Worm (Caenorhabditis elegans) whole organism, midembryonic: ENCODE data around the gene T13C5.2.

Experiments
- T22C8.4 ChIP-seq: fragments of 200-800 bp; sonication (Bioruptor generic); IDR thresholded peaks from 2 replicates; pipeline ENCODE4 v1.3.6; 2022; ENCODE audit warnings: missing genetic modification characterization, missing compliant biosample characterization
- cog-1 ChIP-seq: sonication (generic microtip); optimal IDR thresholded peaks from 2 replicates; lab custom pipeline; 2016; ENCODE audit warnings: missing genetic modification characterization, missing compliant biosample characterization
- flt-1 ChIP-seq: fragments of 200-800 bp; sonication (Bioruptor generic); IDR thresholded peaks from 2 replicates; pipeline ENCODE4 v1.3.6; 2022; ENCODE audit warnings: missing genetic modification characterization, missing compliant biosample characterization
- klf-2 ChIP-seq: fragments of 200-800 bp; sonication (Bioruptor generic); conservative IDR thresholded peaks from 2 replicates; pipeline ENCODE4 v1.3.6; 2022; ENCODE audit warnings: missing genetic modification reagents, missing genetic modification characterization, missing compliant biosample characterization
- tab-1 ChIP-seq: fragments of 200-800 bp; sonication (Bioruptor generic); IDR thresholded peaks from 2 replicates; pipeline ENCODE4 v1.3.6; 2022; ENCODE audit warnings: missing genetic modification characterization, missing compliant biosample characterization
- ztf-23 ChIP-seq: fragments of 200-800 bp; sonication (Bioruptor generic); IDR thresholded peaks from 2 replicates; pipeline ENCODE4 v1.3.6; 2022; ENCODE audit warnings: missing genetic modification reagents, missing genetic modification characterization, missing compliant biosample characterization
- ztf-29 ChIP-seq: fragments of 200-800 bp; sonication (Bioruptor generic); IDR thresholded peaks from 2 replicates; pipeline ENCODE4 v1.3.6; 2022; ENCODE audit warnings: missing genetic modification reagents, missing genetic modification characterization, missing compliant biosample characterization

ce11 chrX:6230669-6231068 is 45.9 kb downstream of the T13C5.2 start, which contains the start of gene lite-1:
- TF ChIP-seq cog-1 (tag; lab: Kevin White, UChicago) (no peak), T22C8.4 (no peak), tab-1 (GFP tag; lab: Robert Waterston, UW) (no peak), ztf-29 (GFP tag; lab: Robert Waterston, UW) (no peak), flt-1 (GFP tag; lab: Robert Waterston, UW) (no peak), klf-2 (GFP tag; lab: Robert Waterston, UW) (no peak), ztf-23 (GFP tag; lab: Robert Waterston, UW) (no peak)
